Worm (Caenorhabditis elegans): ENCODE measurements around the gene rbm-17.

ce11 chrIV:11603265-11603840 lies 34.8 kb upstream of the rbm-17 start:
- no peak for TF ChIP-seq ama-1 (optimal IDR thresholded peaks at IDR 0.05)
- no peak for TF ChIP-seq snpc-4 (tag; optimal IDR thresholded peaks at IDR 0.05)
- no peak for TF ChIP-seq set-16 (GFP tag; IDR thresholded peaks at IDR 0.05)
- no peak for TF ChIP-seq duxl-1 (tag; optimal IDR thresholded peaks at IDR 0.05; ENCODE audit: poor library complexity)
- no peak for TF ChIP-seq unc-39 (tag; optimal IDR thresholded peaks at IDR 0.05)
- no peak for TF ChIP-seq fos-1 (tag; optimal IDR thresholded peaks at IDR 0.05)
- no peak for TF ChIP-seq ceh-82 (tag; optimal IDR thresholded peaks at IDR 0.05)
- no peak for TF ChIP-seq lin-13 (GFP tag; optimal IDR thresholded peaks at IDR 0.05)
- no peak for TF ChIP-seq pqm-1 (tag; optimal IDR thresholded peaks at IDR 0.05)
- TF ChIP-seq ZK546.5 (tag; optimal IDR thresholded peaks at IDR 0.05): no peak
- no peak for TF ChIP-seq egl-27 (tag; optimal IDR thresholded peaks at IDR 0.05)
- TF ChIP-seq nhr-6 (tag; optimal IDR thresholded peaks at IDR 0.05): no peak
- no peak for TF ChIP-seq lin-39 (tag; optimal IDR thresholded peaks at IDR 0.05)
